Worm (Caenorhabditis elegans) whole organism, L4/young adult: ENCODE data around the gene H43I07.4.

ENCODE experiments used
- W03F9.2 ChIP-seq: fragments of 150-350 bp; optimal IDR thresholded peaks from 2 replicates; lab custom pipeline; 2014; ENCODE audit warnings: missing biosample characterization, missing genetic modification characterization
- dao-5 ChIP-seq: sonication (generic microtip); optimal IDR thresholded peaks from 2 replicates; lab custom pipeline; 2016; ENCODE audit warnings: missing genotype, missing genetic modification characterization, moderate library complexity, missing compliant biosample characterization
- him-1 ChIP-seq: sonication (generic microtip); optimal IDR thresholded peaks from 2 replicates; lab custom pipeline; 2016; ENCODE audit warnings: missing genotype, missing genetic modification reagents, missing genetic modification characterization, missing compliant biosample characterization

DNA sequence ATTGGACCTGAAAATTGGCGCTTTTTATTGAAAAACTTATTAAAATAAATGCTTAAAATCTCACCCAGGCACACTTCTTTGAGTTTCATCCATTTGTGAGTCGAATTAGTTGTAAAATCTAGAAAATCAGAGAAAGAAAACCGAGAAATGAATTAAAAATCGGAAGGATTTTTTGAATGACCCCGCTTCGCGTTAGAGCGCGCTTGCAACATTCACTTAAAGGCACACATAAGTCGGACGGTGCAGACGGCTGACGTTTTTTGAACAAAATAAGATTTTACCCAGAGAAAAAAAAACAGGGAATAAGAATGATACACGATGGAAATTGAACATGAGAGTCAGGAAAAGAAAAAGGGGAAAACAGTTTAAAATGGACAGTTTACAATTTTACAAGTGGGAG is 46.3 kb upstream of the H43I07.4 start:
- no peak for TF ChIP-seq dao-5
- TF ChIP-seq him-1: no peak
- TF ChIP-seq W03F9.2 (tag; lab: Kevin White, UChicago): no peak
